Worm (Caenorhabditis elegans): Measurements from ENCODE around the gene rab-28.

DNA sequence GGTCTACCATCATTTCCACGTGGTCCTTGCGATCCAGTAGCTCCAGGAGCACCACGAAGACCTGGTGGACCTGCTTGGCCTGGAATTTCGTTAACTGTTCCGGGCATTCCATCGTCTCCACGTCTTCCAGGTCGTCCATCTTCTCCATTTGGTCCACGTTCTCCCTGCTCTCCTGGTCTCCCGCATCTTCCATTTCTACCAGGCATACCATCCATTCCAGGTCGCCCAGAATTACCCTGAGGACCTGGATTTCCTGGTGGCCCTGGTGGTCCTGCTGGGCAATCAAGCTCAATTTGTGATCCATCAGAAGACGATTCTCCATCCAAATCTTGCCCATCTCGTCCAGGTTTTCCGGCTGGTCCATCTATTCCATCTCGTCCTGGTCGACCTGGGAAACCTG is 17.0 kb upstream of the rab-28 start:
- TF ChIP-seq lin-13 (GFP tag; optimal IDR thresholded peaks at IDR 0.05) (no peak), elt-1 (tag; optimal IDR thresholded peaks at IDR 0.05) (no peak), ztf-4 (tag; optimal IDR thresholded peaks at IDR 0.05) (no peak), aly-2 (tag; optimal IDR thresholded peaks at IDR 0.05) (no peak), ama-1 (optimal IDR thresholded peaks at IDR 0.05) (no peak), fos-1 (tag; optimal IDR thresholded peaks at IDR 0.05) (no peak)
